Fruit fly (Drosophila melanogaster) whole organism, embryonic: ENCODE measurements around the gene CG15406.

Experiments
- Atf-2 ChIP-seq: fragments of 200-800 bp; sonication (Bioruptor generic); optimal IDR thresholded peaks from 2 replicates; lab custom pipeline; 2016; ENCODE audit warnings: missing biosample characterization, missing genetic modification characterization
- Atf6 ChIP-seq: fragments of 200-800 bp; sonication (Bioruptor generic); IDR thresholded peaks from 2 replicates; pipeline ENCODE4 v1.3.6; 2022; ENCODE audit warnings: missing biosample characterization, missing genetic modification characterization
- B-H1 ChIP-seq: fragments of 200-800 bp; sonication (Bioruptor generic); IDR thresholded peaks from 3 replicates; pipeline ENCODE4 v1.3.6; 2022; ENCODE audit warnings: missing biosample characterization, missing genetic modification characterization
- CG10147 ChIP-seq: fragments of 200-800 bp; sonication (Bioruptor generic); optimal IDR thresholded peaks from 2 replicates; lab custom pipeline; 2019; ENCODE audit warnings: missing biosample characterization, mild to moderate bottlenecking, missing genetic modification characterization, moderate library complexity
- CG12104 ChIP-seq: fragments of 200-800 bp; sonication (Bioruptor generic); optimal IDR thresholded peaks from 3 replicates; lab custom pipeline; 2016; ENCODE audit warnings: missing biosample characterization, missing genetic modification characterization
- CG12219 ChIP-seq: fragments of 200-800 bp; sonication (Bioruptor generic); optimal IDR thresholded peaks from 3 replicates; lab custom pipeline; 2018; ENCODE audit warnings: missing biosample characterization, mild to moderate bottlenecking, missing genetic modification characterization
- CG12236 ChIP-seq: fragments of 200-800 bp; sonication (Bioruptor generic); optimal IDR thresholded peaks from 2 replicates; lab custom pipeline; 2016; ENCODE audit warnings: missing biosample characterization, missing genetic modification characterization
- CG12744 ChIP-seq: fragments of 200-800 bp; sonication (Bioruptor generic); optimal IDR thresholded peaks from 2 replicates; lab custom pipeline; 2016; ENCODE audit warnings: missing biosample characterization, missing genetic modification characterization
- CG13424 ChIP-seq: fragments of 200-800 bp; sonication (Bioruptor generic); optimal IDR thresholded peaks from 2 replicates; lab custom pipeline; 2019; ENCODE audit warnings: missing biosample characterization, mild to moderate bottlenecking, missing genetic modification characterization, moderate library complexity
- CG13624 ChIP-seq: fragments of 200-800 bp; sonication (Bioruptor generic); optimal IDR thresholded peaks from 2 replicates; lab custom pipeline; 2016; ENCODE audit warnings: missing biosample characterization, missing genetic modification characterization
- CG15601 ChIP-seq: fragments of 200-800 bp; sonication (Bioruptor generic); optimal IDR thresholded peaks from 3 replicates; lab custom pipeline; 2019; ENCODE audit warnings: missing biosample characterization, mild to moderate bottlenecking, missing genetic modification characterization, moderate library complexity
- CG18476 ChIP-seq: fragments of 200-800 bp; sonication (Bioruptor generic); optimal IDR thresholded peaks from 2 replicates; lab custom pipeline; 2016; ENCODE audit warnings: missing biosample characterization, mild to moderate bottlenecking, missing genetic modification characterization
- CG32772 ChIP-seq: fragments of 200-800 bp; sonication (Bioruptor generic); IDR thresholded peaks from 2 replicates; pipeline ENCODE4 v1.3.6; 2022; ENCODE audit warnings: missing biosample characterization, missing genetic modification characterization
- CG3407 ChIP-seq: fragments of 200-800 bp; sonication (Bioruptor generic); optimal IDR thresholded peaks from 2 replicates; lab custom pipeline; 2018; ENCODE audit warnings: missing biosample characterization, mild to moderate bottlenecking, missing genetic modification characterization
- CG34224 ChIP-seq: fragments of 200-800 bp; sonication (Bioruptor generic); IDR thresholded peaks from 3 replicates; pipeline ENCODE4 v1.3.6; 2022; ENCODE audit warnings: missing biosample characterization, missing genetic modification characterization; ENCODE audit not compliant: partially characterized antibody
- CG3726 ChIP-seq: fragments of 200-800 bp; sonication (Bioruptor generic); IDR thresholded peaks from 3 replicates; pipeline ENCODE4, ENCODE4 v1.3.6; 2022; ENCODE audit warnings: missing biosample characterization, missing genetic modification characterization
- CG43689 ChIP-seq: fragments of 200-800 bp; sonication (Bioruptor generic); IDR thresholded peaks from 2 replicates; pipeline ENCODE4 v1.3.6; 2022; ENCODE audit warnings: missing biosample characterization, missing genetic modification characterization
- CG4424 ChIP-seq: fragments of 200-800 bp; sonication (Bioruptor generic); optimal IDR thresholded peaks from 3 replicates; lab custom pipeline; 2016; ENCODE audit warnings: missing biosample characterization, missing genetic modification characterization
- CG5245 ChIP-seq: fragments of 200-800 bp; sonication (Bioruptor generic); optimal IDR thresholded peaks from 3 replicates; lab custom pipeline; 2016; ENCODE audit warnings: missing biosample characterization, missing genetic modification characterization
- CG7372 ChIP-seq: fragments of 200-800 bp; sonication (Bioruptor generic); IDR thresholded peaks from 2 replicates; pipeline ENCODE4 v1.3.6; 2022; ENCODE audit warnings: missing biosample characterization, missing genetic modification characterization
- CG7839 ChIP-seq: fragments of 200-800 bp; sonication (Bioruptor generic); optimal IDR thresholded peaks from 3 replicates; lab custom pipeline; 2018; ENCODE audit warnings: missing biosample characterization, mild to moderate bottlenecking, missing genetic modification characterization, moderate library complexity
- CG8478 ChIP-seq: fragments of >200 bp; optimal IDR thresholded peaks from 2 replicates; lab custom pipeline; 2018
- CG8944 ChIP-seq: fragments of 200-800 bp; sonication (Bioruptor generic); optimal IDR thresholded peaks from 3 replicates; lab custom pipeline; 2016; ENCODE audit warnings: missing biosample characterization, missing genetic modification characterization
- CG9609 ChIP-seq: fragments of 200-800 bp; sonication (Bioruptor generic); optimal IDR thresholded peaks from 3 replicates; lab custom pipeline; 2016; ENCODE audit warnings: missing biosample characterization, missing genetic modification characterization
- Fer3 ChIP-seq: fragments of 200-800 bp; sonication (Bioruptor generic); optimal IDR thresholded peaks from 2 replicates; lab custom pipeline; 2018; ENCODE audit warnings: missing biosample characterization, mild to moderate bottlenecking, missing genetic modification characterization, moderate library complexity
- H2.0 ChIP-seq: fragments of 200-800 bp; sonication (Bioruptor generic); IDR thresholded peaks from 2 replicates; pipeline ENCODE4 v1.3.6; 2022; ENCODE audit warnings: missing biosample characterization, missing genetic modification characterization
- Hsf ChIP-seq: fragments of 200-800 bp; sonication (Bioruptor generic); optimal IDR thresholded peaks from 3 replicates; lab custom pipeline; 2016; ENCODE audit warnings: missing biosample characterization, missing genetic modification characterization
- MTF-1 ChIP-seq: fragments of 200-800 bp; sonication (Bioruptor generic); optimal IDR thresholded peaks from 2 replicates; lab custom pipeline; 2018; ENCODE audit warnings: missing biosample characterization, mild to moderate bottlenecking, missing genetic modification characterization, borderline replicate concordance
- Nf-YC ChIP-seq: fragments of 200-800 bp; optimal IDR thresholded peaks from 3 replicates; lab custom pipeline; 2019; ENCODE audit warnings: missing biosample characterization, mild to moderate bottlenecking, missing genetic modification characterization, moderate library complexity
- Oli ChIP-seq: fragments of 200-800 bp; sonication (Bioruptor generic); optimal IDR thresholded peaks from 2 replicates; lab custom pipeline; 2018; ENCODE audit warnings: missing biosample characterization, mild to moderate bottlenecking, missing genetic modification characterization, moderate library complexity
- Taf1 ChIP-seq: fragments of 200-800 bp; sonication (Bioruptor generic); IDR thresholded peaks from 2 replicates; pipeline ENCODE4 v1.3.6; 2022; ENCODE audit warnings: missing biosample characterization, missing genetic modification characterization
- crol ChIP-seq: fragments of 200-800 bp; sonication (Bioruptor generic); IDR thresholded peaks from 2 replicates; pipeline ENCODE4 v1.3.6; 2022; ENCODE audit warnings: missing biosample characterization, missing genetic modification characterization
- dimm ChIP-seq: fragments of 200-800 bp; sonication (Bioruptor generic); IDR thresholded peaks from 2 replicates; pipeline ENCODE4 v1.3.6; 2022; ENCODE audit warnings: missing biosample characterization, missing genetic modification characterization
- disco-r ChIP-seq: fragments of 200-800 bp; sonication (Bioruptor generic); optimal IDR thresholded peaks from 2 replicates; lab custom pipeline; 2016; ENCODE audit warnings: missing biosample characterization, missing genetic modification characterization
- gfzf ChIP-seq: fragments of 200-800 bp; sonication (Bioruptor generic); optimal IDR thresholded peaks from 2 replicates; lab custom pipeline; 2016; ENCODE audit warnings: missing biosample characterization, mild to moderate bottlenecking, missing genetic modification characterization, moderate library complexity
- hth ChIP-seq: fragments of >200 bp; optimal IDR thresholded peaks from 2 replicates; lab custom pipeline; 2017; ENCODE audit warnings: inconsistent platforms
- kni ChIP-seq: fragments of 200-800 bp; sonication (Bioruptor generic); optimal IDR thresholded peaks from 3 replicates; lab custom pipeline; 2017; ENCODE audit warnings: mild to moderate bottlenecking, missing biosample characterization, missing genetic modification reagents, missing genetic modification characterization
- lab ChIP-seq: fragments of 200-800 bp; sonication (Bioruptor generic); optimal IDR thresholded peaks from 3 replicates; lab custom pipeline; 2017; ENCODE audit warnings: missing biosample characterization, missing genetic modification characterization, mild to moderate bottlenecking, moderate library complexity, missing genetic modification reagents
- mirr ChIP-seq: fragments of 200-800 bp; sonication (Bioruptor generic); optimal IDR thresholded peaks from 3 replicates; lab custom pipeline; 2018; ENCODE audit warnings: missing biosample characterization, mild to moderate bottlenecking, missing genetic modification characterization
- onecut ChIP-seq: fragments of 200-800 bp; sonication (Bioruptor generic); IDR thresholded peaks from 2 replicates; pipeline ENCODE4 v1.3.6; 2022; ENCODE audit warnings: missing biosample characterization, missing genetic modification characterization
- peb ChIP-seq: fragments of 200-800 bp; sonication (Bioruptor generic); IDR thresholded peaks from 2 replicates; pipeline ENCODE4 v1.3.6; 2022; ENCODE audit warnings: missing biosample characterization, missing genetic modification characterization
- psq ChIP-seq: fragments of 200-800 bp; sonication (Bioruptor generic); optimal IDR thresholded peaks from 2 replicates; lab custom pipeline; 2017; ENCODE audit warnings: missing biosample characterization, missing genetic modification characterization
- sim ChIP-seq: fragments of 200-800 bp; sonication (Bioruptor generic); IDR thresholded peaks from 2 replicates; pipeline ENCODE4 v1.3.6; 2022; ENCODE audit warnings: missing biosample characterization, missing genetic modification characterization
- sima ChIP-seq: fragments of 200-800 bp; sonication (Bioruptor generic); optimal IDR thresholded peaks from 2 replicates; lab custom pipeline; 2016; ENCODE audit warnings: missing biosample characterization, missing genetic modification characterization
- slbo ChIP-seq: fragments of 200-800 bp; sonication (Bioruptor generic); IDR thresholded peaks from 2 replicates; pipeline ENCODE4 v1.3.6; 2022; ENCODE audit warnings: missing biosample characterization, missing genetic modification characterization
- sqz ChIP-seq: fragments of 200-800 bp; sonication (Bioruptor generic); optimal IDR thresholded peaks from 3 replicates; lab custom pipeline; 2018; ENCODE audit warnings: missing biosample characterization, mild to moderate bottlenecking, missing genetic modification characterization
- stc ChIP-seq: fragments of 200-800 bp; sonication (Bioruptor generic); IDR thresholded peaks from 2 replicates; pipeline ENCODE4 v1.3.6; 2022; ENCODE audit warnings: missing biosample characterization, missing genetic modification characterization
- ttk ChIP-seq: fragments of 200-800 bp; sonication (Bioruptor generic); IDR thresholded peaks from 2 replicates; pipeline ENCODE4 v2.1.2; 2022; ENCODE audit warnings: missing biosample characterization, missing genetic modification characterization
- vfl ChIP-seq: fragments of 200-800 bp; sonication (Bioruptor generic); optimal IDR thresholded peaks from 2 replicates; lab custom pipeline; 2016; ENCODE audit warnings: missing biosample characterization, missing genetic modification characterization
- vvl ChIP-seq: fragments of 200-800 bp; sonication (Bioruptor generic); IDR thresholded peaks from 2 replicates; pipeline ENCODE4 v1.3.6; 2022; ENCODE audit warnings: missing biosample characterization, missing genetic modification characterization
- wor ChIP-seq: fragments of 200-800 bp; sonication (Bioruptor generic); IDR thresholded peaks from 2 replicates; pipeline ENCODE4 v1.3.6; 2022; ENCODE audit warnings: missing biosample characterization, missing genetic modification characterization

The CG15406 gene

dm6 chr2L:3338566-3339215, 29.7 kb downstream of the CG15406 start (continued):
- 0 out of 2 replicates have a peak, but pooled peaks have one; percentile 14 for TF ChIP-seq CG7372
- TF ChIP-seq dimm, result 0 out of 2 replicates have a peak, but pooled peaks have one; percentile 10
- peak; percentile 74 for TF ChIP-seq Oli
- TF ChIP-seq CG12236 (GFP tag; lab: Kevin White, UChicago), result peak; percentile 75
- TF ChIP-seq slbo (GFP tag; lab: Robert Waterston, UW), result no peak
- no peak for TF ChIP-seq CG43689 (GFP tag; lab: Robert Waterston, UW)
- no peak for TF ChIP-seq Atf6
- TF ChIP-seq vfl (GFP tag; lab: Kevin White, UChicago), result no peak
- peak; percentile 65 for TF ChIP-seq H2.0
- TF ChIP-seq sim (GFP tag; lab: Robert Waterston, UW), result peak; percentile 68
- TF ChIP-seq stc, result peak; percentile 77
- TF ChIP-seq Nf-YC, result no peak
- peak; percentile 91 for TF ChIP-seq CG4424
- peak; percentile 74 for TF ChIP-seq CG15601 (tag; lab: Kevin White, UChicago)
- TF ChIP-seq CG9609, result peak; percentile 87
- peak; percentile 71 for TF ChIP-seq onecut (GFP tag; lab: Robert Waterston, UW)
- TF ChIP-seq kni (GFP tag; lab: Kevin White, UChicago), result peak; percentile 50
- TF ChIP-seq Hsf, result peak; percentile 80
- TF ChIP-seq CG34224 (GFP tag; lab: Robert Waterston, UW), result no peak
- peak; percentile 52 for TF ChIP-seq psq (GFP tag; lab: Kevin White, UChicago)
- no peak for TF ChIP-seq CG10147 (GFP tag; lab: Kevin White, UChicago)
- TF ChIP-seq MTF-1, result peak; percentile 23
- TF ChIP-seq CG3407, result peak; percentile 85
- TF ChIP-seq peb (GFP tag; lab: Robert Waterston, UW), result peak; percentile 80
- peak; percentile 35 for TF ChIP-seq sima
- TF ChIP-seq CG13424 (tag; lab: Kevin White, UChicago), result peak; percentile 68
- peak; percentile 58 for TF ChIP-seq CG18476
- TF ChIP-seq CG8944 (GFP tag; lab: Kevin White, UChicago), result peak; percentile 93
- TF ChIP-seq wor (GFP tag; lab: Robert Waterston, UW), result peak; percentile 70
- no peak for TF ChIP-seq crol (GFP tag; lab: Robert Waterston, UW)
- peak; percentile 90 for TF ChIP-seq vvl
- peak; percentile 39 for TF ChIP-seq CG12219 (GFP tag; lab: Kevin White, UChicago)
- peak; percentile 67 for TF ChIP-seq lab (GFP tag; lab: Kevin White, UChicago)
- TF ChIP-seq CG3726 (GFP tag; lab: Robert Waterston, UW), result peak; percentile 81; the same call in 2 of the 3 replicates
- peak; percentile 40 for TF ChIP-seq Fer3 (tag; lab: Kevin White, UChicago)
- peak; percentile 91 for TF ChIP-seq CG32772
- no peak for TF ChIP-seq CG13624 (GFP tag; lab: Kevin White, UChicago)
- TF ChIP-seq mirr, result no peak
- no peak for TF ChIP-seq hth (lab: Kevin White, UChicago)
- peak; percentile 79 for TF ChIP-seq ttk (GFP tag; lab: Robert Waterston, UW)
- TF ChIP-seq disco-r (GFP tag; lab: Kevin White, UChicago), result peak; percentile 65
- TF ChIP-seq CG7839 (tag; lab: Kevin White, UChicago), result peak; percentile 83
- peak; percentile 39 for TF ChIP-seq CG8478 (lab: Kevin White, UChicago)
- peak; percentile 26 for TF ChIP-seq CG12104 (GFP tag; lab: Kevin White, UChicago)
- peak; percentile 78 for TF ChIP-seq CG5245 (GFP tag; lab: Kevin White, UChicago)
- peak; percentile 86 for TF ChIP-seq Atf-2 (GFP tag; lab: Kevin White, UChicago)
- peak; percentile 74 for TF ChIP-seq B-H1 (GFP tag; lab: Robert Waterston, UW)
- peak; percentile 47 for TF ChIP-seq CG12744 (GFP tag; lab: Kevin White, UChicago)
- no peak for TF ChIP-seq gfzf (GFP tag; lab: Kevin White, UChicago)
- no peak for TF ChIP-seq sqz (GFP tag; lab: Kevin White, UChicago)
- no peak for TF ChIP-seq Taf1 (GFP tag; lab: Robert Waterston, UW)
